Worm (Caenorhabditis elegans) whole organism, L4 larva: ENCODE results near the gene H25K10.2.

Experiments
- F10B5.3 ChIP-seq: sonication (generic microtip); optimal IDR thresholded peaks from 2 replicates; lab custom pipeline; 2016; ENCODE audit warnings: mild to moderate bottlenecking, missing genetic modification characterization, missing compliant biosample characterization
- pha-4 ChIP-seq, 2 experiments: fragments of 150-350 bp in 1 of 2; fragments of 200-800 bp in 1 of 2; sonication (Bioruptor generic) in 1 of 2; IDR thresholded peaks in 1 of 2; optimal IDR thresholded peaks in 1 of 2; 2 replicates each; pipeline versions ENCODE4 v1.3.6 to Lab custom; 2014 to 2022; ENCODE audit warnings: missing genetic modification characterization in 2 of 2, missing genetic modification reagents in 2 of 2, missing biosample characterization in 1 of 2, missing compliant biosample characterization in 1 of 2
- zag-1 ChIP-seq: fragments of 150-350 bp; optimal IDR thresholded peaks from 2 replicates; lab custom pipeline; 2014; ENCODE audit warnings: missing biosample characterization, missing genetic modification characterization

DNA sequence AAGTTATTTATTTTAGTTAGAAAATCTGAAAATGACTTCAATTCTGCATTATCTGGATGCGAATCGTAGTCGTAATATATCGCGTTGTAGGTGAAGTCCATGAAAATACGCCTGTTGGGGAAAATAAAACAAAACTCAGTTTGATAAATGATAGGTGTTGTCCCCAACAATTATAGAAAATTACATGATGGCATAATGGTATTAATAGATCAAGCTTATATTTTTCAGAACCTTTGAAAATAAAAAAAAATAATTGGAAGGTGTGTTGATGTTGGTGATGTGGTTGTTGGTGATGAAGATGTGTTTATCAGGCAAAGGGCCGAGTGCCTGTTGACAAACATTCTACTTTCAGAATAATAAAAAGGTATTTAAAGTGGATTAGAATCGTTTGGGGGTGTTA is 27.7 kb upstream of the H25K10.2 start, which contains the start of gene srw-61:
- no peak for TF ChIP-seq F10B5.3 (tag; lab: Kevin White, UChicago)
- TF ChIP-seq pha-4 (GFP tag; IDR thresholded peaks at IDR 0.05; lab: Robert Waterston, UW), result no peak
- no peak for TF ChIP-seq pha-4 (tag; optimal IDR thresholded peaks at IDR 0.05; lab: Kevin White, UChicago)
- TF ChIP-seq zag-1, result no peak
